Worm (Caenorhabditis elegans): Measurements from ENCODE around the gene acbp-5.
A peak's percentile ranks its signal among the peaks of the same experiment; 100 is the strongest.

Gene acbp-5

ce11 chrIII:13600254-13600653 is 41.2 kb downstream of the acbp-5 start:
- no peak for TF ChIP-seq fkh-10 (GFP tag; optimal IDR thresholded peaks at IDR 0.05)
- no peak for TF ChIP-seq mxl-3 (GFP tag; optimal IDR thresholded peaks at IDR 0.05)
- TF ChIP-seq set-16 (GFP tag; IDR thresholded peaks at IDR 0.05): peak; percentile 69
